Worm (Caenorhabditis elegans) whole organism, young adult: Measurements from ENCODE around the gene F09F9.1.
A peak's percentile ranks its signal among the peaks of the same experiment; 100 is the strongest.

Source experiments
- B0035.1 ChIP-seq: sonication (generic microtip); optimal IDR thresholded peaks from 2 replicates; lab custom pipeline; 2016; ENCODE audit warnings: missing genetic modification characterization, mild to moderate bottlenecking, missing compliant biosample characterization, missing genotype, missing genetic modification reagents
- B0336.3 ChIP-seq: fragments of 200-800 bp; sonication (Bioruptor generic); IDR thresholded peaks from 2 replicates; pipeline ENCODE4 v1.3.6; 2022; ENCODE audit warnings: missing genetic modification characterization, missing compliant biosample characterization
- F33H1.4 ChIP-seq: fragments of 200-800 bp; sonication (Bioruptor generic); IDR thresholded peaks from 2 replicates; pipeline ENCODE4 v1.3.6; 2022; ENCODE audit warnings: missing genetic modification reagents, missing genetic modification characterization, missing compliant biosample characterization
- F52B5.7 ChIP-seq: sonication (generic microtip); optimal IDR thresholded peaks from 2 replicates; lab custom pipeline; 2016; ENCODE audit warnings: mild to moderate bottlenecking, missing genetic modification characterization, missing compliant biosample characterization
- K11D2.4 ChIP-seq: fragments of 200-800 bp; sonication (Bioruptor generic); IDR thresholded peaks from 2 replicates; pipeline ENCODE4 v1.3.6; 2022; ENCODE audit warnings: missing genetic modification reagents, missing genetic modification characterization, missing compliant biosample characterization
- T07F8.4 ChIP-seq: sonication (generic microtip); optimal IDR thresholded peaks from 2 replicates; lab custom pipeline; 2016; ENCODE audit warnings: mild to moderate bottlenecking, missing genetic modification characterization, moderate library complexity, missing compliant biosample characterization
- Y53F4B.3 ChIP-seq: fragments of 200-800 bp; sonication (Bioruptor generic); IDR thresholded peaks from 2 replicates; pipeline ENCODE4 v1.3.6; 2022; ENCODE audit warnings: missing genetic modification reagents, missing genetic modification characterization, missing compliant biosample characterization
- Y67H2A.10 ChIP-seq: fragments of 200-800 bp; sonication (Bioruptor generic); conservative IDR thresholded peaks from 2 replicates; pipeline ENCODE4 v1.3.6; 2022; ENCODE audit warnings: missing genetic modification reagents, missing genetic modification characterization, missing compliant biosample characterization
- athp-1 ChIP-seq: sonication (generic microtip); optimal IDR thresholded peaks from 2 replicates; lab custom pipeline; 2017; ENCODE audit warnings: mild to moderate bottlenecking, missing genetic modification characterization, missing compliant biosample characterization
- attf-5 ChIP-seq: fragments of 200-800 bp; sonication (Bioruptor generic); optimal IDR thresholded peaks from 2 replicates; lab custom pipeline; 2018; ENCODE audit warnings: mild to moderate bottlenecking, missing genetic modification characterization, missing compliant biosample characterization
- cebp-1 ChIP-seq, 2 experiments: fragments of 200-800 bp in 1 of 2; sonication (Bioruptor generic) in 1 of 2; sonication (generic microtip) in 1 of 2; IDR thresholded peaks in 1 of 2; optimal IDR thresholded peaks in 1 of 2; 2 replicates each; pipeline versions ENCODE4 v1.3.6 to Lab custom; 2017 to 2022; ENCODE audit warnings: missing compliant biosample characterization in 2 of 2, missing genetic modification characterization in 2 of 2, mild to moderate bottlenecking in 1 of 2, missing genetic modification reagents in 1 of 2, moderate library complexity in 1 of 2
- ceh-40 ChIP-seq: fragments of 200-800 bp; sonication (Bioruptor generic); IDR thresholded peaks from 2 replicates; pipeline ENCODE4 v1.3.6; 2022; ENCODE audit warnings: missing genetic modification characterization, missing compliant biosample characterization
- ceh-79 ChIP-seq: sonication (generic microtip); optimal IDR thresholded peaks from 2 replicates; lab custom pipeline; 2017; ENCODE audit warnings: mild to moderate bottlenecking, missing genetic modification characterization, missing compliant biosample characterization
- ceh-91 ChIP-seq: fragments of 200-800 bp; sonication (Bioruptor generic); IDR thresholded peaks from 2 replicates; pipeline ENCODE4 v1.3.6; 2022; ENCODE audit warnings: missing genetic modification reagents, missing genetic modification characterization, missing compliant biosample characterization
- die-1 ChIP-seq: sonication (generic microtip); optimal IDR thresholded peaks from 2 replicates; lab custom pipeline; 2016; ENCODE audit warnings: missing genotype, mild to moderate bottlenecking, missing genetic modification characterization, missing compliant biosample characterization
- egl-44 ChIP-seq: fragments of 200-800 bp; sonication (Bioruptor generic); IDR thresholded peaks from 2 replicates; pipeline ENCODE4 v1.3.6; 2022; ENCODE audit warnings: missing genetic modification reagents, missing genetic modification characterization, missing compliant biosample characterization
- egrh-3 ChIP-seq: fragments of 200-800 bp; sonication (Bioruptor generic); IDR thresholded peaks from 2 replicates; pipeline ENCODE4 v1.3.6; 2022; ENCODE audit warnings: missing genetic modification reagents, missing genetic modification characterization, missing compliant biosample characterization
- ets-4 ChIP-seq: fragments of 200-800 bp; sonication (Bioruptor generic); optimal IDR thresholded peaks from 2 replicates; lab custom pipeline; 2018; ENCODE audit warnings: mild to moderate bottlenecking, missing genetic modification characterization, missing compliant biosample characterization
- gei-17 ChIP-seq: fragments of 200-800 bp; sonication (Bioruptor generic); optimal IDR thresholded peaks from 2 replicates; lab custom pipeline; 2018; ENCODE audit warnings: mild to moderate bottlenecking, missing genetic modification characterization, missing compliant biosample characterization
- him-1 ChIP-seq: sonication (generic microtip); optimal IDR thresholded peaks from 2 replicates; lab custom pipeline; 2016; ENCODE audit warnings: missing genotype, missing genetic modification reagents, missing genetic modification characterization, missing compliant biosample characterization
- hrde-1 ChIP-seq: sonication (generic microtip); optimal IDR thresholded peaks from 2 replicates; lab custom pipeline; 2016; ENCODE audit warnings: missing genetic modification characterization, mild to moderate bottlenecking, missing compliant biosample characterization, moderate library complexity, missing genotype, missing genetic modification reagents, borderline replicate concordance
- lin-40 ChIP-seq: sonication (generic microtip); optimal IDR thresholded peaks from 2 replicates; lab custom pipeline; 2016; ENCODE audit warnings: missing genetic modification characterization, mild to moderate bottlenecking, missing compliant biosample characterization, missing genotype, missing genetic modification reagents
- mel-28 ChIP-seq: sonication (generic microtip); optimal IDR thresholded peaks from 2 replicates; lab custom pipeline; 2016; ENCODE audit warnings: borderline replicate concordance, mild to moderate bottlenecking, missing genetic modification characterization, missing compliant biosample characterization
- mxl-1 ChIP-seq: sonication (generic microtip); optimal IDR thresholded peaks from 2 replicates; lab custom pipeline; 2016; ENCODE audit warnings: missing genetic modification characterization, missing compliant biosample characterization
- nfya-1 ChIP-seq: sonication (generic microtip); optimal IDR thresholded peaks from 2 replicates; lab custom pipeline; 2017; ENCODE audit warnings: antibody characterized with exemption, missing compliant biosample characterization, missing genetic modification characterization, borderline replicate concordance; ENCODE audit not compliant: insufficient read depth
- nfyb-1 ChIP-seq: fragments of 200-800 bp; sonication (Bioruptor generic); IDR thresholded peaks from 2 replicates; pipeline ENCODE4 v1.3.6; 2022; ENCODE audit warnings: missing genetic modification reagents, missing genetic modification characterization, missing compliant biosample characterization
- nhr-80 ChIP-seq: sonication (generic microtip); optimal IDR thresholded peaks from 2 replicates; lab custom pipeline; 2016; ENCODE audit warnings: missing genetic modification characterization, missing compliant biosample characterization
- rcor-1 ChIP-seq: fragments of 200-800 bp; sonication (Bioruptor generic); IDR thresholded peaks from 2 replicates; pipeline ENCODE4 v1.3.6; 2022; ENCODE audit warnings: missing genetic modification reagents, missing genetic modification characterization, missing compliant biosample characterization
- rec-8 ChIP-seq, 2 experiments: sonication (generic microtip); optimal IDR thresholded peaks; 2 replicates each; lab custom pipeline; 2016; ENCODE audit warnings: mild to moderate bottlenecking in 2 of 2, missing genetic modification characterization in 2 of 2, missing genetic modification reagents in 2 of 2, missing genotype in 2 of 2, missing biosample characterization in 1 of 2, missing compliant biosample characterization in 1 of 2, moderate library complexity in 1 of 2
- sea-2 ChIP-seq: fragments of 200-800 bp; sonication (Bioruptor generic); IDR thresholded peaks from 2 replicates; pipeline ENCODE4 v1.3.6; 2022; ENCODE audit warnings: missing genetic modification characterization, missing compliant biosample characterization
- snpc-1.1 ChIP-seq: sonication (generic microtip); optimal IDR thresholded peaks from 2 replicates; lab custom pipeline; 2017; ENCODE audit warnings: missing genetic modification characterization, mild to moderate bottlenecking, missing compliant biosample characterization, antibody characterized with exemption, moderate library complexity, missing genotype, missing genetic modification reagents; ENCODE audit not compliant: insufficient read depth
- somi-1 ChIP-seq: fragments of 200-800 bp; sonication (Bioruptor generic); optimal IDR thresholded peaks from 2 replicates; lab custom pipeline; 2018; ENCODE audit warnings: mild to moderate bottlenecking, missing genetic modification characterization, missing compliant biosample characterization
- tbp1 ChIP-seq: fragments of 200-800 bp; sonication (Bioruptor generic); optimal IDR thresholded peaks from 2 replicates; lab custom pipeline; 2018; ENCODE audit warnings: mild to moderate bottlenecking, missing genetic modification characterization, missing compliant biosample characterization
- xnd-1 ChIP-seq: sonication (generic microtip); optimal IDR thresholded peaks from 2 replicates; lab custom pipeline; 2016; ENCODE audit warnings: missing genotype, missing genetic modification reagents, missing genetic modification characterization, missing compliant biosample characterization
- zfh-2 ChIP-seq: fragments of 200-800 bp; sonication (Bioruptor generic); conservative IDR thresholded peaks from 2 replicates; pipeline ENCODE4 v1.3.6; 2022; ENCODE audit warnings: missing genetic modification reagents, missing genetic modification characterization, missing compliant biosample characterization
- zim-3 ChIP-seq: sonication (generic microtip); optimal IDR thresholded peaks from 2 replicates; lab custom pipeline; 2017; ENCODE audit warnings: mild to moderate bottlenecking, missing genetic modification characterization, moderate library complexity, missing compliant biosample characterization
- ztf-22 ChIP-seq: fragments of 200-800 bp; sonication (Bioruptor generic); optimal IDR thresholded peaks from 2 replicates; lab custom pipeline; 2018; ENCODE audit warnings: mild to moderate bottlenecking, missing genetic modification characterization, moderate library complexity, missing compliant biosample characterization
- ztf-25 ChIP-seq: fragments of 200-800 bp; sonication (Bioruptor generic); IDR thresholded peaks from 2 replicates; pipeline ENCODE4 v1.3.6; 2022; ENCODE audit warnings: missing genetic modification reagents, missing genetic modification characterization, missing compliant biosample characterization
- ztf-3 ChIP-seq: fragments of 200-800 bp; sonication (Bioruptor generic); optimal IDR thresholded peaks from 2 replicates; lab custom pipeline; 2018; ENCODE audit warnings: mild to moderate bottlenecking, missing genetic modification characterization, missing compliant biosample characterization

The F09F9.1 gene

DNA sequence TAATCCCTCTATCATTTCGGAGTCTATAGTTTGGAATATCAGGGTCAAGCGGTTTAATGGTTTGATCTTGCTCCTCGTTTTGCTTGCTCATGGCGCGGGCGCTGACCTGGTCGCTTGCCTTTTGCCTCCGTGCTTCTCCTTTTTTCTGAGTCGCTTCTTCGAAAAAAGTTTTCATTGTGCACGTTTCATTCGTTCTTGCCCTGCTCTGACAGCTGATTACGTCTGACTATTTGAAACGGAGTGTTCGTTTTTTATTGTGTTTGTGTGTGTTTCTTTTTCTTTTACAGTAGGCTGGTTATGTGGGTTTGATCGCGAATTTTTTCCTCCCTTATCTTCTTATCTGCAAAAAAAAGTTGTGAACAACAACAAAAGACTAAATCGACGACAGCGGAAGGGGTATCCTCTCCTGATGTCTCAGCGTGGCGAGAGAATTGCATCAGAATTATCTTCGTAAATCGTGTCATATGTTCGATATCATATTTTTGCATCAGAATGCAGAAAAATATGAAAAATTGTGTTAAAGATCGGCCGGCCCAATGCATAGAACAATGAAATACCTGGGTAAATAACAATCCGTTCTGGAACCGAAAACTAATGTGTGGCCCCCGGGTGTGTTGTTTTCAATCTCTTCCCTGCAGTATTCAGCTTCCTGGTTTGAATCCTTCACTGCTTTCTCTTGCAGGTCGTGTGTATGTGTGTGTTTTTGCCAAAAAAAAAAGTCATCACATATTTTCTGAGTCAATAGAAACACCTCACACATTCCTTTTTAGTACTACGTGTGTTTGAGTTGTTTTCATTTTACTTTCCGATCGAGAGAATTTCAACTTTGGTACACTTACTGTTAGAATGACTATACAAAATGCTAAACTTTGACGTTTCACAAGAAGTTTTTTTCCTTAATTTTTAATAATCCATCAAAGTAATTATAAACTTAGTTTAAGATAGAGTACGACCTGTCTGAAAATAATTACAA lies 24.8 kb downstream of the F09F9.1 start, which contains the start of gene ZK470.4:
Gene ZK470.4, minus strand, starts transcription at position 175 of the 973 bp plus-strand sequence.
- TF ChIP-seq zfh-2 (GFP tag; lab: Robert Waterston, UW) (peak; percentile 56; the same call in 1 of the 2 replicates), rec-8 (tag; optimal IDR thresholded peaks at IDR 0.05; lab: Kevin White, UChicago) (no peak), die-1 (tag; lab: Kevin White, UChicago) (peak; percentile 18), cebp-1 (GFP tag; IDR thresholded peaks at IDR 0.05; lab: Robert Waterston, UW) (no peak), cebp-1 (tag; optimal IDR thresholded peaks at IDR 0.05; lab: Kevin White, UChicago) (peak; percentile 20), nfyb-1 (GFP tag; lab: Robert Waterston, UW) (0 out of 2 replicates have a peak, but pooled peaks have one; percentile 44), ceh-40 (GFP tag; lab: Robert Waterston, UW) (0 out of 2 replicates have a peak, but pooled peaks have one; percentile 7), sea-2 (GFP tag; lab: Robert Waterston, UW) (no peak), nhr-80 (tag; lab: Kevin White, UChicago) (peak; percentile 36)

DNA sequence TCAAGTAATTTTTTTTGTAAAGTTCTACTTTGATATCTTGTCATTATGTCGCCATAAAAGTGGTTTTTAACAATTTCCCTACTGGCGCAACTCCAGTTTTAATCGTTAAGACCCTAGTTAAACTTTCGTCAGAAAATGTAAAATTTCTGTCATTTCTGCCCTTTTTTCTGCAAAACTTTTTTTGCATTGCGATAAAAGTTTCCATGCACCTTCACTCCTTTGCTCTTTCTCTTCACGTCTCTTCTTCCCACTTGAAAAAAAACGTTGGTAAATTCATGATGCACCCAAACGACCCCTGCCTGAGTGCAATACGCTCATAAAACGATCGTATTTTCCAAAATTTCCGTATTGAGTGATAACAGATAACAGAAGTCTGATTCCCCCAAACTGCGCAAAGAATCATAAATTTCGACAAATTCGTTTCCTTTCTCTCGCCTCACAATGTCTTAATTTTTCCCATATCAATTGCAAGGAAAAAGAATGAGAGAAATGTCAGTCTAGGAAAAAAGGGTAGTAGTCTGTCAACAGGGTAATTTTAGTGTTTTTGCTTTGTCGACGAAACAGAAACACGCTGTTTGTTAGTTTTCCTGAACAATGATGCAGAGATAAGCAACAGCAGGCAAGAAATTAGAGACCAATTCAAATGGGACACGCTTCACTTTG lies 25.8 kb downstream of the F09F9.1 start:
- TF ChIP-seq F33H1.4 (no peak), zim-3 (tag; lab: Kevin White, UChicago) (peak; percentile 2), ztf-22 (peak; percentile 37), gei-17 (GFP tag; lab: Kevin White, UChicago) (no peak), somi-1 (GFP tag; lab: Kevin White, UChicago) (peak; percentile 23), cebp-1 (GFP tag; IDR thresholded peaks at IDR 0.05; lab: Robert Waterston, UW) (no peak), cebp-1 (tag; optimal IDR thresholded peaks at IDR 0.05; lab: Kevin White, UChicago) (peak; percentile 6), F52B5.7 (tag; lab: Kevin White, UChicago) (no peak), lin-40 (tag; lab: Kevin White, UChicago) (peak; percentile 11), K11D2.4 (GFP tag; lab: Robert Waterston, UW) (no peak), nhr-80 (tag; lab: Kevin White, UChicago) (peak; percentile 50), rcor-1 (GFP tag; lab: Robert Waterston, UW) (no peak), B0336.3 (no peak), egl-44 (GFP tag; lab: Robert Waterston, UW) (0 out of 2 replicates have a peak, but pooled peaks have one; percentile 7), xnd-1 (no peak)

DNA sequence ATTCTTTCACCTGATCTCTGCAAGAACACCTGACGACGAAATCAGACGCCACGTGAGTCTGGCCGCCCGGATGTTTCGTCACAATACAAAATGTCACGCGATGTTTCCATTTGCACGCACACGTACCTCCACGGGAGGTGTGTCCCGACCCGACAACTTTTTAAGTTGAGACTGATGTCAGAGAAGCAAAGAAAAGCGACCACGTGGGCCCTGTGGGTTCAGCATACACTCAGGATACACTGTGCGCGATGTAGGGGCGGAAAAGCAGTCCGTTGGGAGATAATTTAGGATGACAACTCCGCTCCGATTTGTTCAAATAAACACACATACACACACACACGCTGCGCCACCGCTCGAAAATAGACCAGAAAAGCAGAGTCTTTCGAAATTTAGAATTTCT lies 27.1 kb downstream of the F09F9.1 start:
- TF ChIP-seq snpc-1.1 (tag; lab: Kevin White, UChicago): no peak
- TF ChIP-seq mel-28: peak; percentile 1
- no peak for TF ChIP-seq ceh-40 (GFP tag; lab: Robert Waterston, UW)
- no peak for TF ChIP-seq xnd-1
- no peak for TF ChIP-seq athp-1 (tag; lab: Kevin White, UChicago)
- no peak for TF ChIP-seq hrde-1 (tag; lab: Kevin White, UChicago)
- TF ChIP-seq nfyb-1 (GFP tag; lab: Robert Waterston, UW): peak; percentile 81
- TF ChIP-seq ztf-3 (GFP tag; lab: Kevin White, UChicago): no peak
- peak; percentile 85 for TF ChIP-seq ztf-22
- peak; percentile 46 for TF ChIP-seq mxl-1
- TF ChIP-seq nhr-80 (tag; lab: Kevin White, UChicago): peak; percentile 52
- no peak for TF ChIP-seq ceh-79 (tag; lab: Kevin White, UChicago)
- no peak; the same call in 1 of the 2 replicates for TF ChIP-seq Y67H2A.10
- TF ChIP-seq B0035.1 (tag; lab: Kevin White, UChicago): no peak
- TF ChIP-seq attf-5 (GFP tag; lab: Kevin White, UChicago): peak; percentile 71
- no peak for TF ChIP-seq nfya-1 (tag; lab: Kevin White, UChicago)
- no peak for TF ChIP-seq ceh-91 (GFP tag; lab: Robert Waterston, UW)
- TF ChIP-seq T07F8.4 (tag; lab: Kevin White, UChicago): no peak
- TF ChIP-seq egrh-3: no peak
- TF ChIP-seq him-1 (tag; lab: Kevin White, UChicago): no peak
- TF ChIP-seq sea-2 (GFP tag; lab: Robert Waterston, UW): no peak
- no peak for TF ChIP-seq Y53F4B.3
- peak; percentile 38 for TF ChIP-seq ets-4 (GFP tag; lab: Kevin White, UChicago)
- peak; percentile 56 for TF ChIP-seq tbp1 (GFP tag; lab: Kevin White, UChicago)
- no peak for TF ChIP-seq ztf-25
